Fruit fly (Drosophila melanogaster) whole organism, prepupa: ENCODE measurements around the gene CG33093.

Experiments used
- Blimp-1 ChIP-seq: fragments of 200-800 bp; sonication (Bioruptor generic); optimal IDR thresholded peaks from 3 replicates; lab custom pipeline; 2017; ENCODE audit warnings: missing biosample characterization, missing genetic modification characterization, mild to moderate bottlenecking, moderate library complexity, missing genetic modification reagents
- CG10631 ChIP-seq: fragments of 200-800 bp; sonication (Bioruptor generic); optimal IDR thresholded peaks from 2 replicates; lab custom pipeline; 2016; ENCODE audit warnings: missing biosample characterization, missing genetic modification characterization
- CG11294 ChIP-seq: fragments of 200-800 bp; sonication (Bioruptor generic); IDR thresholded peaks from 2 replicates; pipeline ENCODE4 v1.3.6; 2022; ENCODE audit warnings: missing biosample characterization, missing genetic modification characterization
- CG11762 ChIP-seq: fragments of 200-800 bp; sonication (Bioruptor generic); optimal IDR thresholded peaks from 3 replicates; lab custom pipeline; 2016; ENCODE audit warnings: missing biosample characterization, missing genetic modification characterization; ENCODE audit not compliant: insufficient read depth
- CG11902 ChIP-seq: fragments of 200-800 bp; sonication (Bioruptor generic); optimal IDR thresholded peaks from 3 replicates; lab custom pipeline; 2016; ENCODE audit warnings: missing biosample characterization, missing genetic modification characterization
- CG1621 ChIP-seq: fragments of 200-800 bp; sonication (Bioruptor generic); optimal IDR thresholded peaks from 3 replicates; lab custom pipeline; 2018; ENCODE audit warnings: missing biosample characterization, mild to moderate bottlenecking, missing genetic modification characterization
- CG3032 ChIP-seq: fragments of 200-800 bp; optimal IDR thresholded peaks from 2 replicates; lab custom pipeline; 2019; ENCODE audit warnings: missing biosample characterization, mild to moderate bottlenecking, missing genetic modification characterization, moderate library complexity
- CG32006 ChIP-seq: fragments of 200-800 bp; sonication (Bioruptor generic); optimal IDR thresholded peaks from 3 replicates; lab custom pipeline; 2017; ENCODE audit warnings: missing biosample characterization, mild to moderate bottlenecking, missing genetic modification characterization
- CG3919 ChIP-seq: fragments of 200-800 bp; sonication (Bioruptor generic); optimal IDR thresholded peaks from 3 replicates; lab custom pipeline; 2016; ENCODE audit warnings: missing biosample characterization, missing genetic modification characterization
- CG4318 ChIP-seq: fragments of 200-800 bp; sonication (Bioruptor generic); optimal IDR thresholded peaks from 3 replicates; lab custom pipeline; 2017; ENCODE audit warnings: missing biosample characterization, mild to moderate bottlenecking, missing genetic modification characterization
- CG6163 ChIP-seq: fragments of 200-800 bp; sonication (Bioruptor generic); IDR thresholded peaks from 3 replicates; pipeline ENCODE4 v1.3.6; 2022; ENCODE audit warnings: missing biosample characterization, missing genetic modification characterization
- CG6276 ChIP-seq: fragments of 200-800 bp; sonication (Bioruptor generic); optimal IDR thresholded peaks from 2 replicates; lab custom pipeline; 2017; ENCODE audit warnings: missing biosample characterization, mild to moderate bottlenecking, missing genetic modification characterization
- CG6792 ChIP-seq: fragments of 200-800 bp; sonication (Bioruptor generic); optimal IDR thresholded peaks from 3 replicates; lab custom pipeline; 2016; ENCODE audit warnings: missing biosample characterization, missing genetic modification characterization
- CG6808 ChIP-seq: fragments of 200-800 bp; sonication (Bioruptor generic); optimal IDR thresholded peaks from 3 replicates; lab custom pipeline; 2017; ENCODE audit warnings: missing biosample characterization, missing genetic modification characterization, mild to moderate bottlenecking, moderate library complexity, missing genetic modification reagents
- CG7368 ChIP-seq: fragments of 200-800 bp; sonication (Bioruptor generic); optimal IDR thresholded peaks from 3 replicates; lab custom pipeline; 2016; ENCODE audit warnings: missing biosample characterization, missing genetic modification characterization
- CG8119 ChIP-seq: fragments of 200-800 bp; sonication (Bioruptor generic); IDR thresholded peaks from 3 replicates; pipeline ENCODE4 v1.3.6; 2022; ENCODE audit warnings: missing biosample characterization, missing genetic modification characterization
- CG8319 ChIP-seq: fragments of 200-800 bp; sonication (Bioruptor generic); optimal IDR thresholded peaks from 3 replicates; lab custom pipeline; 2016; ENCODE audit warnings: missing biosample characterization, missing genetic modification characterization
- CG8632 ChIP-seq: fragments of 200-800 bp; sonication (Bioruptor generic); optimal IDR thresholded peaks from 3 replicates; lab custom pipeline; 2016; ENCODE audit warnings: missing biosample characterization, missing genetic modification characterization
- CG9139 ChIP-seq: fragments of 200-800 bp; sonication (Bioruptor generic); optimal IDR thresholded peaks from 3 replicates; lab custom pipeline; 2017; ENCODE audit warnings: missing biosample characterization, mild to moderate bottlenecking, missing genetic modification characterization
- Eip75B ChIP-seq: fragments of 200-800 bp; sonication (Bioruptor generic); optimal IDR thresholded peaks from 3 replicates; lab custom pipeline; 2016; ENCODE audit warnings: missing biosample characterization, missing genetic modification characterization
- Eip78C ChIP-seq: fragments of 200-800 bp; sonication (Bioruptor generic); peaks from one replicate; lab custom pipeline; 2016; ENCODE audit warnings: missing biosample characterization, missing genetic modification characterization
- Eip93F ChIP-seq: fragments of 200-800 bp; sonication (Bioruptor generic); optimal IDR thresholded peaks from 2 replicates; lab custom pipeline; 2016; ENCODE audit warnings: missing biosample characterization, mild to moderate bottlenecking, missing genetic modification characterization
- Ets21C ChIP-seq: fragments of 200-800 bp; sonication (Bioruptor generic); optimal IDR thresholded peaks from 3 replicates; lab custom pipeline; 2016; ENCODE audit warnings: missing biosample characterization, missing genetic modification characterization
- Ets96B ChIP-seq: fragments of 200-800 bp; optimal IDR thresholded peaks from 2 replicates; lab custom pipeline; 2019; ENCODE audit warnings: missing biosample characterization, mild to moderate bottlenecking, missing genetic modification characterization, moderate library complexity
- Gug ChIP-seq: fragments of 200-800 bp; sonication (Bioruptor generic); IDR thresholded peaks from 2 replicates; pipeline ENCODE4 v1.3.6; 2022; ENCODE audit warnings: missing biosample characterization, missing genetic modification characterization
- Hr39 ChIP-seq: fragments of 200-800 bp; sonication (Bioruptor generic); optimal IDR thresholded peaks from 2 replicates; lab custom pipeline; 2016; ENCODE audit warnings: missing biosample characterization, missing genetic modification characterization
- Hr4 ChIP-seq: fragments of 200-800 bp; sonication (Bioruptor generic); optimal IDR thresholded peaks from 3 replicates; lab custom pipeline; 2016; ENCODE audit warnings: missing biosample characterization, missing genetic modification characterization
- OdsH ChIP-seq: fragments of 200-800 bp; sonication (Bioruptor generic); optimal IDR thresholded peaks from 3 replicates; lab custom pipeline; 2016; ENCODE audit warnings: missing biosample characterization, missing genetic modification characterization
- Sox14 ChIP-seq: fragments of 200-800 bp; sonication (Bioruptor generic); optimal IDR thresholded peaks from 3 replicates; lab custom pipeline; 2016; ENCODE audit warnings: missing biosample characterization, missing genetic modification characterization
- achi ChIP-seq: fragments of 200-800 bp; sonication (Bioruptor generic); optimal IDR thresholded peaks from 3 replicates; lab custom pipeline; 2016; ENCODE audit warnings: missing biosample characterization, missing genetic modification characterization
- cyc ChIP-seq: fragments of 200-800 bp; sonication (Bioruptor generic); optimal IDR thresholded peaks from 3 replicates; lab custom pipeline; 2016; ENCODE audit warnings: missing biosample characterization, missing genetic modification characterization
- dsx ChIP-seq: fragments of 200-800 bp; optimal IDR thresholded peaks from 3 replicates; lab custom pipeline; 2019; ENCODE audit warnings: missing biosample characterization, mild to moderate bottlenecking, missing genetic modification characterization, moderate library complexity; ENCODE audit not compliant: poor library complexity, severe bottlenecking
- eg ChIP-seq: fragments of 200-800 bp; sonication (Bioruptor generic); IDR thresholded peaks from 3 replicates; pipeline ENCODE4 v1.3.6; 2022; ENCODE audit warnings: missing biosample characterization, missing genetic modification characterization
- esn ChIP-seq: fragments of 200-800 bp; sonication (Bioruptor generic); optimal IDR thresholded peaks from 2 replicates; lab custom pipeline; 2016; ENCODE audit warnings: missing biosample characterization, mild to moderate bottlenecking, missing genetic modification characterization, moderate library complexity
- fd85E ChIP-seq: fragments of 200-800 bp; sonication (Bioruptor generic); optimal IDR thresholded peaks from 3 replicates; lab custom pipeline; 2016; ENCODE audit warnings: missing biosample characterization, missing genetic modification characterization
- lz ChIP-seq: fragments of 200-800 bp; sonication (Bioruptor generic); optimal IDR thresholded peaks from 3 replicates; lab custom pipeline; 2016; ENCODE audit warnings: missing biosample characterization, missing genetic modification characterization
- net ChIP-seq: fragments of 200-800 bp; sonication (Bioruptor generic); optimal IDR thresholded peaks from 3 replicates; lab custom pipeline; 2016; ENCODE audit warnings: missing biosample characterization, missing genetic modification characterization
- pdm3 ChIP-seq: fragments of 200-800 bp; sonication (Bioruptor generic); optimal IDR thresholded peaks from 3 replicates; lab custom pipeline; 2016; ENCODE audit warnings: missing biosample characterization, missing genetic modification characterization
- salr ChIP-seq, 2 experiments: fragments of 200-800 bp; sonication (Bioruptor generic); optimal IDR thresholded peaks; 3 replicates each; lab custom pipeline; 2016 to 2018; ENCODE audit warnings: missing biosample characterization in 2 of 2, missing genetic modification characterization in 2 of 2, mild to moderate bottlenecking in 1 of 2
- ss ChIP-seq, 2 experiments: fragments of 200-800 bp; sonication (Bioruptor generic); optimal IDR thresholded peaks; 2 replicates in 1 of 2; 3 replicates in 1 of 2; lab custom pipeline; 2017 to 2018; ENCODE audit warnings: mild to moderate bottlenecking in 2 of 2, missing biosample characterization in 2 of 2, missing genetic modification characterization in 2 of 2, moderate library complexity in 1 of 2
- svp ChIP-seq: fragments of 200-800 bp; sonication (Bioruptor generic); peaks from one replicate; lab custom pipeline; 2016; ENCODE audit warnings: missing biosample characterization, missing genetic modification characterization
- topi ChIP-seq: fragments of 200-800 bp; sonication (Bioruptor generic); optimal IDR thresholded peaks from 3 replicates; lab custom pipeline; 2016; ENCODE audit warnings: missing biosample characterization, missing genetic modification characterization

CG33093 gene

DNA sequence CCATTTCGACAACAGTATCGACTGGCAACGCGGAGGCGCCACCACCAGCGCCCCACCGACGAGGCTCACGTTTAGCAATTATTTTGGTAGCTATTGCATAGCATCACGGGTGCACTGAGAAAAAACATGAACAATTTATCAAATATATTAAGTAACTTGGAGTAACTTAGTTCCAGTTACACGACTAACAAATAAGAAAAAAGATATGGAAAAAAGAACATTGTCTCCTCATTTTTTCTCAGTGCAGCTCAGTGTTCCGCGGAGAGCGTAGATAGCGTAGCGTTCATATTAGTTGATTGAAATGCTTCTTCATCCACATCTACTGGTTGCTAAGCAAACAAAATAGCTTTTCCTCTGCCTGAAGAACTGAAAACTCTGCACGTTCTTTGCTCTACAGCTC is 16.3 kb downstream of the CG33093 start:
- TF ChIP-seq Eip78C (GFP tag; lab: Kevin White, UChicago) (peak; percentile 60), CG3919 (peak; percentile 1), CG6163 (peak; percentile 32; the same call in 2 of the 3 replicates), Sox14 (no peak), achi (GFP tag; lab: Kevin White, UChicago) (no peak), svp (GFP tag; lab: Kevin White, UChicago) (peak; percentile 48), CG4318 (GFP tag; lab: Kevin White, UChicago) (no peak), CG32006 (peak; percentile 17)

DNA sequence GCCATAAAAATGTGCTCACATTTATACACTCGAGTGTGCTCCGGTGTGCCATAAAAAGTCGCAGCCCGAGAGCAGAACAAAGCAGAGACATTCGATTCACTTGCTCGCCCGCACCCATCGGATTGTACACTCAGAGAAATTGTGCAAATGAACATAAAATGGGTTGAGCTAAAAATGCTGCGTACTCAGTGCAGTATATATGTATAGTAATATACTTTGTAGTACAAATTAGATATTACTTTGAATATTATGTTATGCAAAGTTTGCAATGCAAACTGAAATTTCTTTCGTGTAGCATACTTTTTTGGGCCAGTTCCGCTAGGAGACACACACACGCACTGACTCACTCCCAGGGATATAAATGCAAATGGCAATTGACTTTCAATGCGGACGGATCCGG is 28.1 kb downstream of the CG33093 start:
- TF ChIP-seq svp (GFP tag; lab: Kevin White, UChicago) (peak; percentile 15), CG11902 (GFP tag; lab: Kevin White, UChicago) (no peak), Hr39 (no peak), Eip93F (no peak), CG6792 (GFP tag; lab: Kevin White, UChicago) (no peak), CG9139 (GFP tag; lab: Kevin White, UChicago) (no peak), CG6276 (GFP tag; lab: Kevin White, UChicago) (no peak), achi (GFP tag; lab: Kevin White, UChicago) (no peak)

DNA sequence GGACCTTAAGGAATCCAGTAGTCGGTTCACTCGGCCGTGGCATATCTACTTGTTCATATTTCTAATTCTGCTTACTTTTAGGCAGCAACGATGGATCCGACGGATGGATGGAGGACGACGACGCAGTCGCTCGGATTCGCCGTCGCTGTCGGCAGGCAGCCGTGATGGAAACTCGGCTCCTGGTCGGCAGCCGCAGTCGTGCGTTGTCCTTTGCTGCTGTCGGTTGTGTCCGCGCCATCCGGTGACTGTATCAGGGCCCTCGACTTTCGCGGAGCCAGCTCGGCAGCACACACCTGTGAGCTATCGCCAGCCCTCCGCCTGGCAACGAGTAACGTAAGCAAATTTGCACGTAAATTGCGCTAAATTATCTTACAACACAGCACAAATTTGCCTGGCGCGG is 34.7 kb downstream of the CG33093 start, which contains the start of gene Octbeta1R:
Octbeta1R (plus strand) TSS at position 191 of the 400 bp plus-strand sequence.
- TF ChIP-seq CG9139 (GFP tag; lab: Kevin White, UChicago) (no peak), CG8632 (GFP tag; lab: Kevin White, UChicago) (no peak), Gug (GFP tag; lab: Robert Waterston, UW) (no peak), Eip75B (no peak), Blimp-1 (GFP tag; lab: Kevin White, UChicago) (no peak), CG1621 (tag; lab: Kevin White, UChicago) (no peak), cyc (GFP tag; lab: Kevin White, UChicago) (no peak), CG10631 (GFP tag; lab: Kevin White, UChicago) (no peak), net (GFP tag; lab: Kevin White, UChicago) (no peak), CG8319 (no peak), CG6808 (GFP tag; lab: Kevin White, UChicago) (no peak), CG8119 (GFP tag; lab: Robert Waterston, UW) (no peak), Ets96B (no peak), svp (GFP tag; lab: Kevin White, UChicago) (no peak)
- TF ChIP-seq, all 60 proteins: peak for 0

DNA sequence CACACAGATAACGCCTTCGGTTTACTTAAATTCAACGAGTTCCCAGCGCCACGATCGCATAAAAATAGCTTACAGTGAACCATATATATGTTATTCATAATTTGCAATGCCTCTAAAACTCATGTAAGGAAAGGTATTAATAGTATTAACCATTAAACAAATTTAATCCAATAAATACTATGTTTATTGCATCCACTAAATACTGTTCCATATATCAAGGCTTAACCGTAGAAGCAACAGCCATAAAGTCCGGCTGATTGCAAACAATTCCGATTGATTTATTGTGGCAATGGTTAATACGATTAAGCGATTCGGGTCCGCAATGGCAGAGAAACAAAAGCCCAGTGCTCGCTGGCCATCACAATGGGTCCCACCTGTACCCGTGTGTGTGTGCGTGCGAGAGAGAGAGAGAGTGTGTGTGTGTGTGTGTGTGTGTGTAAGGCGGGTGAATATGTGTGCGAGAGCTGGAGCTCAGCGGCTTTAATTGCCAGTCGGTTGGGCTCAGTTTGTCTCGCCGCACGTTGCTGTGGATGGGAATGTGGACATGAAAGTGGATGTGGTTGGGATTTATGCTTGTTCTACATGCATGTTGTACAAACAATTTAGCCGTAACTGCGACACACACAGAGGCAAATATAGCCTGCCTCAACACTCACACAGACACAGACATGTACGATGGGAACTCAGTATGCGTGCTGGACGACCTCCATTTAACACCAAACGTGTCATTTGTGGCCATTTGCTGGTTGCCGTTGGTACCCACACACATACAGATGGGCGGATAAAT is 37.0 kb downstream of the CG33093 start:
- TF ChIP-seq cyc (GFP tag; lab: Kevin White, UChicago) (peak; percentile 39), Eip78C (GFP tag; lab: Kevin White, UChicago) (peak; percentile 68), fd85E (no peak), Ets96B (peak; percentile 17), CG32006 (no peak), CG3032 (tag; lab: Kevin White, UChicago) (no peak), net (GFP tag; lab: Kevin White, UChicago) (no peak), Ets21C (GFP tag; lab: Kevin White, UChicago) (no peak), pdm3 (GFP tag; lab: Kevin White, UChicago) (no peak), achi (GFP tag; lab: Kevin White, UChicago) (no peak), CG7368 (GFP tag; lab: Kevin White, UChicago) (peak; percentile 1), CG6808 (GFP tag; lab: Kevin White, UChicago) (no peak), Gug (GFP tag; lab: Robert Waterston, UW) (no peak), Hr4 (GFP tag; lab: Kevin White, UChicago) (peak; percentile 18), dsx (no peak), salr (GFP tag; optimal IDR thresholded peaks at IDR 0.05; lab: Kevin White, UChicago) (no peak), eg (0 out of 3 replicates have a peak, but pooled peaks have one; percentile 26), CG6276 (GFP tag; lab: Kevin White, UChicago) (peak; percentile 74), ss (GFP tag; optimal IDR thresholded peaks at IDR 0.05; lab: Kevin White, UChicago) (no peak), CG11762 (GFP tag; lab: Kevin White, UChicago) (no peak), esn (GFP tag; lab: Kevin White, UChicago) (no peak), topi (GFP tag; lab: Kevin White, UChicago) (peak; percentile 20), CG11294 (GFP tag; lab: Robert Waterston, UW) (no peak), CG10631 (GFP tag; lab: Kevin White, UChicago) (peak; percentile 2), Eip93F (no peak), Eip75B (peak; percentile 12), CG4318 (GFP tag; lab: Kevin White, UChicago) (no peak), OdsH (GFP tag; lab: Kevin White, UChicago) (no peak), lz (GFP tag; lab: Kevin White, UChicago) (no peak), CG9139 (GFP tag; lab: Kevin White, UChicago) (no peak)
